Fruit fly (Drosophila melanogaster) Kc167 (cell line): ENCODE data around the gene CG10862.

Experiments
- Myc ChIP-seq: fragments of >200 bp; optimal IDR thresholded peaks from 2 replicates; lab custom pipeline; 2017; ENCODE audit warnings: missing external identifiers
- psq ChIP-seq: fragments of >200 bp; optimal IDR thresholded peaks from 2 replicates; lab custom pipeline; 2017; ENCODE audit warnings: missing external identifiers
- ttk ChIP-seq: sonication (Bioruptor generic); optimal IDR thresholded peaks from 2 replicates; lab custom pipeline; 2017; ENCODE audit warnings: missing external identifiers

- TF ChIP-seq psq (lab: Kevin White, UChicago), result no peak
- no peak for TF ChIP-seq ttk
- no peak for TF ChIP-seq Myc (lab: Kevin White, UChicago)
Measured at dm6 chr3L:3639324-3639723, 15.2 kb downstream of the CG10862 start.
